Worm (Caenorhabditis elegans) whole organism, L2 larva: ENCODE measurements around the gene kin-5.

Experiments used
- C34F6.9 ChIP-seq: fragments of 150-350 bp; optimal IDR thresholded peaks from 2 replicates; lab custom pipeline; 2014; ENCODE audit warnings: missing biosample characterization, missing genetic modification characterization
- F13H6.1 ChIP-seq: sonication (generic microtip); optimal IDR thresholded peaks from 2 replicates; lab custom pipeline; 2016; ENCODE audit warnings: missing genetic modification characterization, missing compliant biosample characterization
- R02D3.7 ChIP-seq: fragments of 150-350 bp; optimal IDR thresholded peaks from 2 replicates; lab custom pipeline; 2014; ENCODE audit warnings: missing biosample characterization, missing genetic modification characterization
- Y55F3AM.14 ChIP-seq: fragments of 200-800 bp; sonication (Bioruptor generic); optimal IDR thresholded peaks from 2 replicates; lab custom pipeline; 2018; ENCODE audit warnings: mild to moderate bottlenecking, missing genetic modification characterization, missing compliant biosample characterization
- ZK546.5 ChIP-seq: sonication (generic microtip); optimal IDR thresholded peaks from 2 replicates; lab custom pipeline; 2017; ENCODE audit warnings: missing biosample characterization, missing genetic modification characterization
- aly-2 ChIP-seq: fragments of 150-350 bp; optimal IDR thresholded peaks from 2 replicates; lab custom pipeline; 2014; ENCODE audit warnings: missing biosample characterization, missing genetic modification characterization
- ama-1 ChIP-seq: fragments of 150-350 bp; optimal IDR thresholded peaks from 2 replicates; lab custom pipeline; 2018; ENCODE audit warnings: inconsistent platforms
- ceh-16 ChIP-seq: fragments of 150-350 bp; optimal IDR thresholded peaks from 2 replicates; lab custom pipeline; 2014; ENCODE audit warnings: missing biosample characterization, missing genetic modification characterization
- ceh-82 ChIP-seq: fragments of 150-350 bp; optimal IDR thresholded peaks from 2 replicates; lab custom pipeline; 2014; ENCODE audit warnings: missing biosample characterization, missing genetic modification characterization
- crh-2 ChIP-seq: sonication (generic microtip); optimal IDR thresholded peaks from 2 replicates; lab custom pipeline; 2017; ENCODE audit warnings: missing biosample characterization, missing genetic modification characterization
- fos-1 ChIP-seq: fragments of 150-350 bp; optimal IDR thresholded peaks from 2 replicates; lab custom pipeline; 2014; ENCODE audit warnings: missing biosample characterization, missing genetic modification characterization
- lin-11 ChIP-seq: fragments of 150-350 bp; sonication (generic microtip); optimal IDR thresholded peaks from 2 replicates; lab custom pipeline; 2014; ENCODE audit warnings: missing biosample characterization, missing genetic modification characterization, inconsistent platforms, mixed read lengths
- lin-13 ChIP-seq: fragments of 150-350 bp; optimal IDR thresholded peaks from 2 replicates; lab custom pipeline; 2014; ENCODE audit warnings: missing biosample characterization, missing genetic modification reagents, missing genetic modification characterization
- lin-39 ChIP-seq: fragments of 150-350 bp; optimal IDR thresholded peaks from 2 replicates; lab custom pipeline; 2014; ENCODE audit warnings: missing biosample characterization, missing genetic modification reagents, missing genetic modification characterization
- mab-5 ChIP-seq: fragments of 150-350 bp; optimal IDR thresholded peaks from 2 replicates; lab custom pipeline; 2014; ENCODE audit warnings: missing biosample characterization, missing genetic modification characterization
- mbf-1 ChIP-seq: sonication (generic microtip); optimal IDR thresholded peaks from 2 replicates; lab custom pipeline; 2017; ENCODE audit warnings: missing biosample characterization, missing genetic modification characterization
- nhr-11 ChIP-seq: fragments of 150-350 bp; optimal IDR thresholded peaks from 2 replicates; lab custom pipeline; 2014; ENCODE audit warnings: missing biosample characterization, missing genetic modification characterization
- nhr-12 ChIP-seq: fragments of 150-350 bp; optimal IDR thresholded peaks from 2 replicates; lab custom pipeline; 2014; ENCODE audit warnings: missing biosample characterization, missing genetic modification characterization
- nhr-129 ChIP-seq: fragments of 150-350 bp; optimal IDR thresholded peaks from 2 replicates; lab custom pipeline; 2014; ENCODE audit warnings: missing biosample characterization, missing genetic modification characterization
- nhr-21 ChIP-seq: fragments of 150-350 bp; optimal IDR thresholded peaks from 2 replicates; lab custom pipeline; 2014; ENCODE audit warnings: missing biosample characterization, missing genetic modification characterization
- nhr-23 ChIP-seq: fragments of 150-350 bp; optimal IDR thresholded peaks from 2 replicates; lab custom pipeline; 2014; ENCODE audit warnings: missing biosample characterization, missing genetic modification reagents, missing genetic modification characterization
- nhr-237 ChIP-seq: fragments of 150-350 bp; optimal IDR thresholded peaks from 2 replicates; lab custom pipeline; 2014; ENCODE audit warnings: missing biosample characterization, missing genetic modification characterization
- nhr-25 ChIP-seq: fragments of 150-350 bp; sonication (generic microtip); optimal IDR thresholded peaks from 3 replicates; lab custom pipeline; 2014; ENCODE audit warnings: missing biosample characterization, missing genetic modification characterization
- nhr-6 ChIP-seq: fragments of 150-350 bp; optimal IDR thresholded peaks from 2 replicates; lab custom pipeline; 2014; ENCODE audit warnings: missing biosample characterization, missing genetic modification characterization
- nhr-77 ChIP-seq: fragments of 150-350 bp; optimal IDR thresholded peaks from 2 replicates; lab custom pipeline; 2014; ENCODE audit warnings: missing biosample characterization, missing genetic modification characterization
- sem-4 ChIP-seq: fragments of 150-350 bp; optimal IDR thresholded peaks from 2 replicates; lab custom pipeline; 2014; ENCODE audit warnings: missing biosample characterization, missing genetic modification reagents, missing genetic modification characterization
- sma-3 ChIP-seq: sonication (generic microtip); optimal IDR thresholded peaks from 2 replicates; lab custom pipeline; 2016; ENCODE audit warnings: missing genetic modification reagents, missing genetic modification characterization, missing compliant biosample characterization
- sma-9 ChIP-seq, 2 experiments: fragments of 150-350 bp in 1 of 2; sonication (generic microtip) in 1 of 2; optimal IDR thresholded peaks; 2 replicates each; lab custom pipeline; 2014 to 2016; ENCODE audit warnings: missing genetic modification characterization in 2 of 2, mild to moderate bottlenecking in 1 of 2, missing biosample characterization in 1 of 2, missing compliant biosample characterization in 1 of 2, missing genetic modification reagents in 1 of 2, moderate library complexity in 1 of 2
- snpc-4 ChIP-seq: fragments of 150-350 bp; optimal IDR thresholded peaks from 2 replicates; lab custom pipeline; 2014; ENCODE audit warnings: missing biosample characterization, missing genetic modification characterization
- unc-39 ChIP-seq: fragments of 150-350 bp; optimal IDR thresholded peaks from 2 replicates; lab custom pipeline; 2014; ENCODE audit warnings: missing biosample characterization, missing genetic modification characterization
- unc-55 ChIP-seq: fragments of 150-350 bp; sonication (generic microtip); optimal IDR thresholded peaks from 3 replicates; lab custom pipeline; 2014; ENCODE audit warnings: missing biosample characterization, missing genetic modification reagents, missing genetic modification characterization
- unc-62 ChIP-seq: fragments of 150-350 bp; optimal IDR thresholded peaks from 2 replicates; lab custom pipeline; 2014; ENCODE audit warnings: missing biosample characterization, missing genetic modification reagents, missing genetic modification characterization
- zag-1 ChIP-seq: fragments of 150-350 bp; optimal IDR thresholded peaks from 2 replicates; lab custom pipeline; 2014; ENCODE audit warnings: missing biosample characterization, missing genetic modification characterization
- ztf-4 ChIP-seq: fragments of 150-350 bp; optimal IDR thresholded peaks from 2 replicates; lab custom pipeline; 2014; ENCODE audit warnings: missing biosample characterization, missing genetic modification characterization

The kin-5 gene

ce11 chrIV:9989416-9989815 is 20.4 kb upstream of the kin-5 start:
- TF ChIP-seq crh-2 (tag; lab: Kevin White, UChicago) (peak; percentile 27), R02D3.7 (no peak), aly-2 (tag; lab: Kevin White, UChicago) (no peak)

ce11 chrIV:9982895-9983294 is 13.9 kb upstream of the kin-5 start, which contains the start of gene mam-2:
mam-2 (plus strand) TSS chrIV:9983195.
- TF ChIP-seq lin-39, result no peak
- no peak for TF ChIP-seq unc-55 (GFP tag; lab: Kevin White, UChicago)
- no peak for TF ChIP-seq unc-62 (GFP tag; lab: Kevin White, UChicago)
- TF ChIP-seq nhr-23 (tag; lab: Kevin White, UChicago), result no peak
- TF ChIP-seq nhr-77 (tag; lab: Kevin White, UChicago), result no peak
- no peak for TF ChIP-seq nhr-25
- no peak for TF ChIP-seq zag-1 (tag; lab: Kevin White, UChicago)
- no peak for TF ChIP-seq ZK546.5 (tag; lab: Kevin White, UChicago)
- no peak for TF ChIP-seq sma-3 (GFP tag; lab: Kevin White, UChicago)
- TF ChIP-seq nhr-129 (tag; lab: Kevin White, UChicago), result no peak
- TF ChIP-seq nhr-6, result no peak
- no peak for TF ChIP-seq nhr-11 (tag; lab: Kevin White, UChicago)
- TF ChIP-seq Y55F3AM.14, result no peak

ce11 chrIV:9982226-9982794 is 13.3 kb upstream of the kin-5 start, which contains the start of gene rrp-1:
rrp-1 (minus strand) TSS chrIV:9982276.
- TF ChIP-seq unc-55 (GFP tag; lab: Kevin White, UChicago) (peak; percentile 41), mbf-1 (no peak), ZK546.5 (tag; lab: Kevin White, UChicago) (no peak), ceh-82 (tag; lab: Kevin White, UChicago) (no peak), nhr-12 (no peak), F13H6.1 (tag; lab: Kevin White, UChicago) (no peak), fos-1 (tag; lab: Kevin White, UChicago) (no peak), mab-5 (tag; lab: Kevin White, UChicago) (no peak), ztf-4 (tag; lab: Kevin White, UChicago) (no peak), unc-39 (tag; lab: Kevin White, UChicago) (no peak), ceh-16 (no peak), C34F6.9 (peak; percentile 38), sma-3 (GFP tag; lab: Kevin White, UChicago) (no peak), ama-1 (lab: Kevin White, UChicago) (no peak), nhr-77 (tag; lab: Kevin White, UChicago) (no peak), nhr-21 (tag; lab: Kevin White, UChicago) (no peak)

ce11 chrIV:9977602-9978172 is 8.7 kb upstream of the kin-5 start, which contains the start of gene dhp-2:
dhp-2 (plus strand) TSS chrIV:9978122.
- TF ChIP-seq lin-11, result no peak
- TF ChIP-seq mab-5 (tag; lab: Kevin White, UChicago), result no peak
- no peak for TF ChIP-seq lin-39
- no peak for TF ChIP-seq zag-1 (tag; lab: Kevin White, UChicago)
- no peak for TF ChIP-seq unc-62 (GFP tag; lab: Kevin White, UChicago)
- TF ChIP-seq aly-2 (tag; lab: Kevin White, UChicago), result no peak
- no peak for TF ChIP-seq sma-9 (GFP tag; optimal IDR thresholded peaks at IDR 0.05; lab: Kevin White, UChicago)
- no peak for TF ChIP-seq sma-9 (tag; optimal IDR thresholded peaks at IDR 0.05; lab: Kevin White, UChicago)
- TF ChIP-seq nhr-129 (tag; lab: Kevin White, UChicago), result no peak
- no peak for TF ChIP-seq crh-2 (tag; lab: Kevin White, UChicago)
- TF ChIP-seq sem-4 (tag; lab: Kevin White, UChicago), result no peak
- no peak for TF ChIP-seq nhr-237 (tag; lab: Kevin White, UChicago)
- TF ChIP-seq ztf-4 (tag; lab: Kevin White, UChicago), result no peak
- no peak for TF ChIP-seq unc-55 (GFP tag; lab: Kevin White, UChicago)
- no peak for TF ChIP-seq ZK546.5 (tag; lab: Kevin White, UChicago)
- no peak for TF ChIP-seq lin-13 (GFP tag; lab: Kevin White, UChicago)
- no peak for TF ChIP-seq nhr-6
- no peak for TF ChIP-seq snpc-4 (tag; lab: Kevin White, UChicago)
- TF ChIP-seq, all 48 proteins: peak for 0
